Fruit fly (Drosophila melanogaster) whole organism, larva: ENCODE data around the gene CG17224.

ENCODE experiments used
- noc ChIP-seq: fragments of 200-800 bp; sonication (Bioruptor generic); optimal IDR thresholded peaks from 3 replicates; lab custom pipeline; 2019; ENCODE audit warnings: missing biosample characterization, mild to moderate bottlenecking, missing genetic modification characterization, moderate library complexity

Gene CG17224

dm6 chr2L:2987681-2988381 lies 30.3 kb downstream of the CG17224 start, which contains the start of the genes Chd1 and Bem46:
TSS of gene Chd1 (minus strand) at chr2L:2987723.
TSS of gene Bem46 (plus strand) at chr2L:2988116.
- no peak for TF ChIP-seq noc (tag; lab: Kevin White, UChicago)

- no peak for TF ChIP-seq noc (tag; lab: Kevin White, UChicago)
Measured at dm6 chr2L:2986776-2987175, 31.3 kb downstream of the CG17224 start.

dm6 chr2L:2979091-2979490 lies 39.0 kb downstream of the CG17224 start, which contains the start of gene CG9643:
TSS of gene CG9643 (minus strand) at chr2L:2979288.
- no peak for TF ChIP-seq noc (tag; lab: Kevin White, UChicago)

- TF ChIP-seq noc (tag; lab: Kevin White, UChicago): no peak
Measured at dm6 chr2L:2976829-2977228, 41.3 kb downstream of the CG17224 start, which contains the start of the genes CG9641 and CG3165. TSS of gene CG9641 (minus strand) at chr2L:2976862. TSS of gene CG3165 (plus strand) at chr2L:2977122.

dm6 chr2L:2972439-2972936 lies 45.6 kb downstream of the CG17224 start, which contains the start of the genes Rrp1 and gammaTub23C:
TSS of gene Rrp1 (minus strand) at chr2L:2972508.
TSS of gene gammaTub23C (plus strand) at chr2L:2972891.
- TF ChIP-seq noc (tag; lab: Kevin White, UChicago): peak; percentile 90

dm6 chr2L:2969438-2969837 lies 48.7 kb downstream of the CG17224 start, which contains the start of gene Ts:
TSS of gene Ts (minus strand) at chr2L:2969638.
- TF ChIP-seq noc (tag; lab: Kevin White, UChicago): no peak

dm6 chr2L:2966917-2967316 lies 51.2 kb downstream of the CG17224 start:
- no peak for TF ChIP-seq noc (tag; lab: Kevin White, UChicago)
